Worm (Caenorhabditis elegans) whole organism, L3 larva: ENCODE data around the gene R31.2.

Experiments
- R02D3.7 ChIP-seq: fragments of 150-350 bp; optimal IDR thresholded peaks from 2 replicates; lab custom pipeline; 2014; ENCODE audit warnings: missing biosample characterization, missing genetic modification characterization
- ZK546.5 ChIP-seq: sonication (generic microtip); optimal IDR thresholded peaks from 2 replicates; lab custom pipeline; 2017; ENCODE audit warnings: missing biosample characterization, missing genetic modification characterization
- aly-2 ChIP-seq: fragments of 150-350 bp; optimal IDR thresholded peaks from 2 replicates; lab custom pipeline; 2014; ENCODE audit warnings: missing biosample characterization, missing genetic modification characterization
- ama-1 ChIP-seq: fragments of 150-350 bp; optimal IDR thresholded peaks from 2 replicates; lab custom pipeline; 2018
- ceh-16 ChIP-seq: sonication (generic microtip); optimal IDR thresholded peaks from 2 replicates; lab custom pipeline; 2017; ENCODE audit warnings: missing biosample characterization, missing genetic modification characterization
- ceh-28 ChIP-seq: fragments of 150-350 bp; optimal IDR thresholded peaks from 2 replicates; lab custom pipeline; 2014; ENCODE audit warnings: missing biosample characterization, missing genetic modification reagents, missing genetic modification characterization
- ceh-82 ChIP-seq: fragments of 150-350 bp; optimal IDR thresholded peaks from 2 replicates; lab custom pipeline; 2014; ENCODE audit warnings: missing biosample characterization, missing genetic modification characterization
- ceh-9 ChIP-seq: sonication (generic microtip); optimal IDR thresholded peaks from 2 replicates; lab custom pipeline; 2018; ENCODE audit warnings: missing biosample characterization, missing genetic modification characterization
- daf-12 ChIP-seq: fragments of 150-350 bp; optimal IDR thresholded peaks from 2 replicates; lab custom pipeline; 2014; ENCODE audit warnings: missing biosample characterization, missing genetic modification reagents, missing genetic modification characterization
- egl-27 ChIP-seq: sonication (generic microtip); optimal IDR thresholded peaks from 4 replicates; lab custom pipeline; 2017; ENCODE audit warnings: missing biosample characterization, missing genetic modification reagents, missing genetic modification characterization
- egl-5 ChIP-seq: fragments of 150-350 bp; optimal IDR thresholded peaks from 2 replicates; lab custom pipeline; 2017; ENCODE audit warnings: missing biosample characterization, missing genetic modification reagents, missing genetic modification characterization, inconsistent platforms
- elt-1 ChIP-seq: fragments of 150-350 bp; optimal IDR thresholded peaks from 2 replicates; lab custom pipeline; 2014; ENCODE audit warnings: missing biosample characterization, missing genetic modification characterization
- elt-2 ChIP-seq: sonication (generic microtip); optimal IDR thresholded peaks from 2 replicates; lab custom pipeline; 2016; ENCODE audit warnings: missing genetic modification reagents, mild to moderate bottlenecking, missing genetic modification characterization, missing compliant biosample characterization
- elt-3 ChIP-seq, 3 experiments: fragments of 150-350 bp in 1 of 3; sonication (generic microtip) in 2 of 3; optimal IDR thresholded peaks; 2 replicates in 2 of 3; 4 replicates in 1 of 3; lab custom pipeline; 2014 to 2017; ENCODE audit warnings: missing biosample characterization in 3 of 3, missing genetic modification characterization in 3 of 3
- eor-1 ChIP-seq, 2 experiments: fragments of 150-350 bp; optimal IDR thresholded peaks; 2 replicates each; lab custom pipeline; 2014 to 2018; ENCODE audit warnings: missing biosample characterization in 2 of 2, missing genetic modification characterization in 2 of 2
- fkh-10 ChIP-seq: sonication (generic microtip); optimal IDR thresholded peaks from 2 replicates; lab custom pipeline; 2017; ENCODE audit warnings: missing biosample characterization, missing genetic modification reagents, missing genetic modification characterization
- fkh-2 ChIP-seq: fragments of 150-350 bp; optimal IDR thresholded peaks from 2 replicates; lab custom pipeline; 2014; ENCODE audit warnings: missing biosample characterization, missing genetic modification reagents, missing genetic modification characterization
- fos-1 ChIP-seq: fragments of 150-350 bp; optimal IDR thresholded peaks from 2 replicates; lab custom pipeline; 2014; ENCODE audit warnings: missing biosample characterization, missing genetic modification characterization
- hmg-11 ChIP-seq: sonication (generic microtip); optimal IDR thresholded peaks from 2 replicates; lab custom pipeline; 2016; ENCODE audit warnings: missing genetic modification characterization, missing compliant biosample characterization
- jun-1 ChIP-seq: fragments of 150-350 bp; optimal IDR thresholded peaks from 2 replicates; lab custom pipeline; 2014; ENCODE audit warnings: missing biosample characterization, missing genetic modification reagents, missing genetic modification characterization
- lin-15B ChIP-seq: fragments of 150-350 bp; optimal IDR thresholded peaks from 2 replicates; lab custom pipeline; 2014; ENCODE audit warnings: missing biosample characterization, missing genetic modification characterization
- lin-39 ChIP-seq: fragments of 150-350 bp; optimal IDR thresholded peaks from 2 replicates; lab custom pipeline; 2018; ENCODE audit warnings: missing biosample characterization, missing genetic modification reagents, missing genetic modification characterization
- lsy-12 ChIP-seq: sonication (generic microtip); optimal IDR thresholded peaks from 2 replicates; lab custom pipeline; 2016; ENCODE audit warnings: mild to moderate bottlenecking, missing genetic modification characterization, missing compliant biosample characterization
- mdl-1 ChIP-seq: fragments of 150-350 bp; optimal IDR thresholded peaks from 2 replicates; lab custom pipeline; 2014; ENCODE audit warnings: missing biosample characterization, missing genetic modification characterization
- mml-1 ChIP-seq: fragments of 150-350 bp; sonication (generic microtip); optimal IDR thresholded peaks from 3 replicates; lab custom pipeline; 2014; ENCODE audit warnings: missing biosample characterization, missing genetic modification characterization
- nfya-1 ChIP-seq: sonication (generic microtip); optimal IDR thresholded peaks from 2 replicates; lab custom pipeline; 2017; ENCODE audit warnings: missing genetic modification characterization, mild to moderate bottlenecking, missing compliant biosample characterization, antibody characterized with exemption, moderate library complexity; ENCODE audit not compliant: insufficient read depth
- nhr-11 ChIP-seq: fragments of 150-350 bp; optimal IDR thresholded peaks from 2 replicates; lab custom pipeline; 2014; ENCODE audit warnings: missing biosample characterization, missing genetic modification characterization
- nhr-12 ChIP-seq: fragments of 150-350 bp; optimal IDR thresholded peaks from 2 replicates; lab custom pipeline; 2014; ENCODE audit warnings: missing biosample characterization, missing genetic modification characterization
- nhr-23 ChIP-seq: fragments of 150-350 bp; optimal IDR thresholded peaks from 2 replicates; lab custom pipeline; 2014; ENCODE audit warnings: missing biosample characterization, missing genetic modification reagents, missing genetic modification characterization
- nhr-237 ChIP-seq: fragments of 150-350 bp; optimal IDR thresholded peaks from 2 replicates; lab custom pipeline; 2014; ENCODE audit warnings: missing biosample characterization, missing genetic modification characterization
- nhr-25 ChIP-seq: sonication (generic microtip); optimal IDR thresholded peaks from 2 replicates; lab custom pipeline; 2017; ENCODE audit warnings: missing biosample characterization, missing genetic modification characterization
- nhr-28 ChIP-seq: fragments of 150-350 bp; optimal IDR thresholded peaks from 2 replicates; lab custom pipeline; 2014; ENCODE audit warnings: missing biosample characterization, missing genetic modification characterization
- nhr-43 ChIP-seq: sonication (generic microtip); optimal IDR thresholded peaks from 2 replicates; lab custom pipeline; 2016; ENCODE audit warnings: mild to moderate bottlenecking, missing genetic modification characterization, missing compliant biosample characterization; ENCODE audit not compliant: poor library complexity, severe bottlenecking
- nhr-67 ChIP-seq: fragments of 150-350 bp; optimal IDR thresholded peaks from 2 replicates; lab custom pipeline; 2014; ENCODE audit warnings: missing biosample characterization, missing genetic modification characterization
- nhr-76 ChIP-seq: fragments of 150-350 bp; sonication (generic microtip); optimal IDR thresholded peaks from 5 replicates; lab custom pipeline; 2014; ENCODE audit warnings: missing biosample characterization, missing genetic modification characterization
- nhr-77 ChIP-seq: fragments of 150-350 bp; optimal IDR thresholded peaks from 2 replicates; lab custom pipeline; 2014; ENCODE audit warnings: missing biosample characterization, missing genetic modification characterization
- pha-4 ChIP-seq: fragments of 150-350 bp; optimal IDR thresholded peaks from 2 replicates; lab custom pipeline; 2014; ENCODE audit warnings: missing biosample characterization, missing genetic modification reagents, missing genetic modification characterization
- pqm-1 ChIP-seq: fragments of 150-350 bp; optimal IDR thresholded peaks from 2 replicates; lab custom pipeline; 2017; ENCODE audit warnings: missing biosample characterization, missing genetic modification characterization, inconsistent platforms
- sea-2 ChIP-seq: fragments of 150-350 bp; sonication (generic microtip); optimal IDR thresholded peaks from 4 replicates; lab custom pipeline; 2014; ENCODE audit warnings: missing biosample characterization, missing genetic modification reagents, missing genetic modification characterization
- skn-1 ChIP-seq: fragments of 150-350 bp; optimal IDR thresholded peaks from 2 replicates; lab custom pipeline; 2014; ENCODE audit warnings: missing biosample characterization, missing genetic modification characterization
- snpc-4 ChIP-seq: fragments of 150-350 bp; optimal IDR thresholded peaks from 2 replicates; lab custom pipeline; 2014; ENCODE audit warnings: missing biosample characterization, missing genetic modification characterization
- tbx-2 ChIP-seq: sonication (generic microtip); optimal IDR thresholded peaks from 2 replicates; lab custom pipeline; 2016; ENCODE audit warnings: mild to moderate bottlenecking, missing genetic modification characterization, missing compliant biosample characterization
- unc-39 ChIP-seq: sonication (generic microtip); optimal IDR thresholded peaks from 4 replicates; lab custom pipeline; 2017; ENCODE audit warnings: missing biosample characterization, missing genetic modification characterization
- unc-62 ChIP-seq: fragments of 150-350 bp; sonication (generic microtip); optimal IDR thresholded peaks from 4 replicates; lab custom pipeline; 2014; ENCODE audit warnings: missing biosample characterization, missing genetic modification reagents, missing genetic modification characterization
- zag-1 ChIP-seq: fragments of 150-350 bp; optimal IDR thresholded peaks from 2 replicates; lab custom pipeline; 2014; ENCODE audit warnings: missing biosample characterization, missing genetic modification characterization
- ztf-11 ChIP-seq: fragments of 150-350 bp; optimal IDR thresholded peaks from 2 replicates; lab custom pipeline; 2014; ENCODE audit warnings: missing biosample characterization, missing genetic modification characterization
- ztf-4 ChIP-seq: fragments of 150-350 bp; optimal IDR thresholded peaks from 2 replicates; lab custom pipeline; 2014; ENCODE audit warnings: missing biosample characterization, missing genetic modification characterization

R31.2 gene

DNA sequence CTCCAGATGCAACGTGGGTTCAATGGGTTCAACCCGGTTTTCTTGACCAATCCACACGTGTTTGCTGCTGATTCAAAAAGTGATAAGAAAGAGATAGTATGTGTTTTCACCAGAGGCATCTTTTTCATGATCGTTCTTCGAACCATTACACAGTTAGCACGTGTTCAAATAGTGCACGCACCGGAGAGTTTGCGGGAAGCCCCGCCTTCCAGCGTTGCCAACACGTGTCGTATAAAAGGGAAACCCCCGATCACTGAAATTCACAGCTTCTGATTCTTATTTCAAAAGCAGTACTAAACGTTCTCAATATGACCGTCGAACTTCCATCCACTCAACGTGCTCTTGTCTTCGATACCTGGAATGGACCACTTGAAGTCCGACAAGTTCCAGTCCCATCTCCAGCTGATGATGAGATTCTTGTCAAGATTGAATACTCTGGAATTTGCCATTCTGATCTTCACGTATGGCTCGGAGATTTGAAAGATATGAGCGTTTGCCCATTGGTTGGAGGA lies 29.3 kb upstream of the R31.2 start, which contains the start of gene adh-1:
Gene adh-1, plus strand, starts transcription at position 261 of the 512 bp plus-strand sequence.
- peak; percentile 44 for TF ChIP-seq ceh-28 (tag; lab: Kevin White, UChicago)
- TF ChIP-seq nhr-11 (tag; lab: Kevin White, UChicago), result no peak
- TF ChIP-seq lin-15B (tag; lab: Kevin White, UChicago), result no peak
- TF ChIP-seq nhr-76 (tag; lab: Kevin White, UChicago), result peak; percentile 22
- TF ChIP-seq R02D3.7 (tag; lab: Kevin White, UChicago), result no peak
- no peak for TF ChIP-seq fkh-10 (GFP tag; lab: Kevin White, UChicago)
- TF ChIP-seq fos-1 (tag; lab: Kevin White, UChicago), result no peak
- peak; percentile 10 for TF ChIP-seq nhr-25 (tag; lab: Kevin White, UChicago)
- TF ChIP-seq mdl-1 (tag; lab: Kevin White, UChicago), result peak; percentile 94
- no peak for TF ChIP-seq nhr-67
- TF ChIP-seq aly-2, result no peak
- TF ChIP-seq snpc-4, result no peak
- no peak for TF ChIP-seq unc-62 (GFP tag; lab: Kevin White, UChicago)
- TF ChIP-seq ceh-9 (tag; lab: Kevin White, UChicago), result no peak
- TF ChIP-seq nfya-1 (tag; lab: Kevin White, UChicago), result peak; percentile 59
- peak in 1 of 3 experiments; percentile 25 for TF ChIP-seq elt-3 (tag; optimal IDR thresholded peaks at IDR 0.05; lab: Kevin White, UChicago)
- TF ChIP-seq pqm-1 (tag; lab: Kevin White, UChicago), result peak; percentile 98
- TF ChIP-seq nhr-43, result peak; percentile 95
- no peak for TF ChIP-seq daf-12
- TF ChIP-seq elt-2, result peak; percentile 47
- peak; percentile 26 for TF ChIP-seq mml-1 (tag; lab: Kevin White, UChicago)
- peak; percentile 96 for TF ChIP-seq ama-1 (lab: Kevin White, UChicago)
- peak; percentile 33 for TF ChIP-seq tbx-2 (tag; lab: Kevin White, UChicago)
- TF ChIP-seq fkh-2, result no peak
- TF ChIP-seq egl-5 (tag; lab: Kevin White, UChicago), result no peak
- no peak for TF ChIP-seq ZK546.5 (tag; lab: Kevin White, UChicago)
- no peak for TF ChIP-seq hmg-11 (tag; lab: Kevin White, UChicago)
- no peak for TF ChIP-seq sea-2 (GFP tag; lab: Kevin White, UChicago)
- TF ChIP-seq ztf-11 (tag; lab: Kevin White, UChicago), result no peak
- TF ChIP-seq skn-1 (tag; lab: Kevin White, UChicago), result no peak
- no peak for TF ChIP-seq zag-1 (tag; lab: Kevin White, UChicago)
- no peak for TF ChIP-seq nhr-28 (tag; lab: Kevin White, UChicago)
- no peak for TF ChIP-seq egl-27 (tag; lab: Kevin White, UChicago)
- peak; percentile 76 for TF ChIP-seq nhr-23 (tag; lab: Kevin White, UChicago)
- no peak for TF ChIP-seq lsy-12
- TF ChIP-seq nhr-12 (tag; lab: Kevin White, UChicago), result no peak
- TF ChIP-seq ceh-82, result no peak
- no peak for TF ChIP-seq ceh-16
- TF ChIP-seq lin-39, result no peak
- TF ChIP-seq nhr-77 (tag; lab: Kevin White, UChicago), result no peak
- TF ChIP-seq elt-1 (tag; lab: Kevin White, UChicago), result no peak
- TF ChIP-seq pha-4 (tag; lab: Kevin White, UChicago), result peak; percentile 70
- no peak for TF ChIP-seq eor-1 (tag; optimal IDR thresholded peaks at IDR 0.05; lab: Kevin White, UChicago)
- no peak for TF ChIP-seq nhr-237 (tag; lab: Kevin White, UChicago)
- peak; percentile 20 for TF ChIP-seq ztf-4 (tag; lab: Kevin White, UChicago)
- TF ChIP-seq unc-39 (tag; lab: Kevin White, UChicago), result no peak
- TF ChIP-seq jun-1 (tag; lab: Kevin White, UChicago), result peak; percentile 96
